Fruit fly (Drosophila melanogaster) whole organism, embryonic: ENCODE measurements around the gene CG4009.

Experiments used
- Awh ChIP-seq: fragments of 200-800 bp; sonication (Bioruptor generic); IDR thresholded peaks from 2 replicates; pipeline ENCODE4, ENCODE4 v1.3.6; 2022; ENCODE audit warnings: missing biosample characterization, missing genetic modification characterization
- BEAF-32 ChIP-seq: fragments of 200-800 bp; sonication (Bioruptor generic); optimal IDR thresholded peaks from 3 replicates; lab custom pipeline; 2017; ENCODE audit warnings: missing biosample characterization, missing genetic modification characterization, mild to moderate bottlenecking, moderate library complexity, missing genetic modification reagents
- CG12659 ChIP-seq: fragments of 200-800 bp; sonication (Bioruptor generic); optimal IDR thresholded peaks from 3 replicates; lab custom pipeline; 2017; ENCODE audit warnings: mild to moderate bottlenecking, missing biosample characterization, missing genetic modification reagents, missing genetic modification characterization
- CG14860 ChIP-seq: fragments of 200-800 bp; sonication (Bioruptor generic); IDR thresholded peaks from 3 replicates; pipeline ENCODE4 v1.3.6; 2022; ENCODE audit warnings: missing biosample characterization, missing genetic modification characterization; ENCODE audit not compliant: partially characterized antibody
- CG15601 ChIP-seq: fragments of 200-800 bp; sonication (Bioruptor generic); optimal IDR thresholded peaks from 3 replicates; lab custom pipeline; 2019; ENCODE audit warnings: missing biosample characterization, mild to moderate bottlenecking, missing genetic modification characterization, moderate library complexity
- CG1602 ChIP-seq: fragments of 200-800 bp; sonication (Bioruptor generic); optimal IDR thresholded peaks from 3 replicates; lab custom pipeline; 2016; ENCODE audit warnings: missing biosample characterization, missing genetic modification characterization
- CG17328 ChIP-seq: fragments of 200-800 bp; sonication (Bioruptor generic); IDR thresholded peaks from 2 replicates; pipeline ENCODE4 v1.3.6; 2022; ENCODE audit warnings: missing biosample characterization, missing genetic modification characterization
- CG18619 ChIP-seq: fragments of 200-800 bp; sonication (Bioruptor generic); optimal IDR thresholded peaks from 3 replicates; lab custom pipeline; 2017; ENCODE audit warnings: missing biosample characterization, mild to moderate bottlenecking, missing genetic modification characterization
- CG18764 ChIP-seq: fragments of 200-800 bp; sonication (Bioruptor generic); optimal IDR thresholded peaks from 3 replicates; lab custom pipeline; 2016; ENCODE audit warnings: missing biosample characterization, missing genetic modification characterization
- CG2116 ChIP-seq: fragments of 200-800 bp; sonication (Bioruptor generic); optimal IDR thresholded peaks from 3 replicates; lab custom pipeline; 2018; ENCODE audit warnings: missing biosample characterization, mild to moderate bottlenecking, missing genetic modification characterization
- CG2120 ChIP-seq: fragments of 200-800 bp; sonication (Bioruptor generic); optimal IDR thresholded peaks from 3 replicates; lab custom pipeline; 2016; ENCODE audit warnings: missing biosample characterization, missing genetic modification characterization
- CG30020 ChIP-seq: fragments of 200-800 bp; optimal IDR thresholded peaks from 2 replicates; lab custom pipeline; 2019; ENCODE audit warnings: missing biosample characterization, mild to moderate bottlenecking, missing genetic modification characterization, moderate library complexity
- CG34224 ChIP-seq: fragments of 200-800 bp; sonication (Bioruptor generic); IDR thresholded peaks from 3 replicates; pipeline ENCODE4 v1.3.6; 2022; ENCODE audit warnings: missing biosample characterization, missing genetic modification characterization; ENCODE audit not compliant: partially characterized antibody
- CG5953 ChIP-seq: fragments of 200-800 bp; sonication (Bioruptor generic); IDR thresholded peaks from 2 replicates; pipeline ENCODE4 v1.3.6; 2022; ENCODE audit warnings: missing biosample characterization, missing genetic modification characterization
- CG6765 ChIP-seq: fragments of 200-800 bp; sonication (Bioruptor generic); optimal IDR thresholded peaks from 3 replicates; lab custom pipeline; 2017; ENCODE audit warnings: missing biosample characterization, mild to moderate bottlenecking, missing genetic modification characterization
- CG7963 ChIP-seq: fragments of 200-800 bp; sonication (Bioruptor generic); IDR thresholded peaks from 3 replicates; pipeline ENCODE4 v1.3.6; 2022; ENCODE audit warnings: missing biosample characterization, missing genetic modification characterization; ENCODE audit not compliant: partially characterized antibody
- CHES-1-like ChIP-seq: fragments of 200-800 bp; sonication (Bioruptor generic); optimal IDR thresholded peaks from 2 replicates; lab custom pipeline; 2016; ENCODE audit warnings: missing biosample characterization, missing genetic modification characterization
- Dbx ChIP-seq: fragments of 200-800 bp; sonication (Bioruptor generic); IDR thresholded peaks from 3 replicates; pipeline ENCODE4 v1.3.6; 2022; ENCODE audit warnings: missing biosample characterization, missing genetic modification characterization
- Ets65A ChIP-seq: fragments of 200-800 bp; sonication (Bioruptor generic); peaks from one replicate; lab custom pipeline; 2016; ENCODE audit warnings: missing biosample characterization, missing genetic modification characterization
- Ets97D ChIP-seq: fragments of 200-800 bp; sonication (Bioruptor generic); optimal IDR thresholded peaks from 3 replicates; lab custom pipeline; 2016; ENCODE audit warnings: missing biosample characterization, missing genetic modification characterization
- Hr51 ChIP-seq, 2 experiments: fragments of 200-800 bp; sonication (Bioruptor generic); optimal IDR thresholded peaks; 2 replicates in 1 of 2; 3 replicates in 1 of 2; lab custom pipeline; 2016 to 2018; ENCODE audit warnings: missing biosample characterization in 2 of 2, missing genetic modification characterization in 2 of 2, mild to moderate bottlenecking in 1 of 2, moderate library complexity in 1 of 2
- NC2β ChIP-seq: fragments of 200-800 bp; sonication (Bioruptor generic); optimal IDR thresholded peaks from 2 replicates; lab custom pipeline; 2016; ENCODE audit warnings: missing biosample characterization, missing genetic modification characterization
- Nf-YA ChIP-seq: fragments of 200-800 bp; sonication (Bioruptor generic); IDR thresholded peaks from 2 replicates; pipeline ENCODE4 v1.3.6; 2022; ENCODE audit warnings: missing biosample characterization, missing genetic modification characterization
- PHDP ChIP-seq: fragments of 200-800 bp; sonication (Bioruptor generic); optimal IDR thresholded peaks from 3 replicates; lab custom pipeline; 2018; ENCODE audit warnings: missing biosample characterization, mild to moderate bottlenecking, missing genetic modification characterization, moderate library complexity
- Poxn ChIP-seq: fragments of 200-800 bp; sonication (Bioruptor generic); IDR thresholded peaks from 2 replicates; pipeline ENCODE4 v1.3.6; 2022; ENCODE audit warnings: missing biosample characterization, missing genetic modification characterization
- YL-1 ChIP-seq: fragments of 200-800 bp; sonication (Bioruptor generic); optimal IDR thresholded peaks from 3 replicates; lab custom pipeline; 2017; ENCODE audit warnings: missing biosample characterization, mild to moderate bottlenecking, missing genetic modification characterization
- amos ChIP-seq: fragments of 200-800 bp; sonication (Bioruptor generic); IDR thresholded peaks from 2 replicates; pipeline ENCODE4 v1.3.6; 2022; ENCODE audit warnings: missing biosample characterization, missing genetic modification characterization; ENCODE audit not compliant: partially characterized antibody
- ap ChIP-seq: fragments of 200-800 bp; sonication (Bioruptor generic); IDR thresholded peaks from 2 replicates; pipeline ENCODE4 v1.3.6; 2022; ENCODE audit warnings: missing biosample characterization, missing genetic modification characterization
- ara ChIP-seq: fragments of 200-800 bp; sonication (Bioruptor generic); IDR thresholded peaks from 2 replicates; pipeline ENCODE4 v1.3.6; 2022; ENCODE audit warnings: missing biosample characterization, missing genetic modification characterization
- ato ChIP-seq: fragments of 200-800 bp; sonication (Bioruptor generic); IDR thresholded peaks from 2 replicates; pipeline ENCODE4 v1.3.6; 2022; ENCODE audit warnings: missing biosample characterization, missing genetic modification characterization; ENCODE audit not compliant: partially characterized antibody
- crp ChIP-seq, 2 experiments: fragments of 200-800 bp; sonication (Bioruptor generic); optimal IDR thresholded peaks; 2 replicates in 1 of 2; 3 replicates in 1 of 2; lab custom pipeline; 2017; ENCODE audit warnings: missing biosample characterization in 2 of 2, missing genetic modification characterization in 2 of 2, mild to moderate bottlenecking in 1 of 2, moderate library complexity in 1 of 2
- disco-r ChIP-seq: fragments of 200-800 bp; sonication (Bioruptor generic); optimal IDR thresholded peaks from 2 replicates; lab custom pipeline; 2016; ENCODE audit warnings: missing biosample characterization, missing genetic modification characterization
- dmrt99B ChIP-seq: fragments of 200-800 bp; sonication (Bioruptor generic); optimal IDR thresholded peaks from 2 replicates; lab custom pipeline; 2018; ENCODE audit warnings: missing biosample characterization, mild to moderate bottlenecking, missing genetic modification characterization, moderate library complexity
- emc ChIP-seq: fragments of 200-800 bp; sonication (Bioruptor generic); optimal IDR thresholded peaks from 2 replicates; lab custom pipeline; 2016; ENCODE audit warnings: missing biosample characterization, missing genetic modification characterization
- ewg ChIP-seq: fragments of 200-800 bp; sonication (Bioruptor generic); optimal IDR thresholded peaks from 3 replicates; lab custom pipeline; 2017; ENCODE audit warnings: mild to moderate bottlenecking, missing biosample characterization, missing genetic modification reagents, missing genetic modification characterization
- exex ChIP-seq: fragments of 200-800 bp; sonication (Bioruptor generic); optimal IDR thresholded peaks from 4 replicates; lab custom pipeline; 2018; ENCODE audit warnings: missing biosample characterization, mild to moderate bottlenecking, missing genetic modification characterization, moderate library complexity
- gfzf ChIP-seq: fragments of 200-800 bp; sonication (Bioruptor generic); optimal IDR thresholded peaks from 2 replicates; lab custom pipeline; 2016; ENCODE audit warnings: missing biosample characterization, mild to moderate bottlenecking, missing genetic modification characterization, moderate library complexity
- gro ChIP-seq: fragments of 200-800 bp; sonication (Bioruptor generic); optimal IDR thresholded peaks from 2 replicates; lab custom pipeline; 2016; ENCODE audit warnings: missing biosample characterization, missing genetic modification characterization
- her ChIP-seq: fragments of 200-800 bp; sonication (Bioruptor generic); optimal IDR thresholded peaks from 2 replicates; lab custom pipeline; 2016; ENCODE audit warnings: missing biosample characterization, missing genetic modification characterization
- ind ChIP-seq: fragments of 200-800 bp; sonication (Bioruptor generic); optimal IDR thresholded peaks from 3 replicates; lab custom pipeline; 2016; ENCODE audit warnings: missing biosample characterization, missing genetic modification characterization
- jumu ChIP-seq: fragments of 200-800 bp; sonication (Bioruptor generic); optimal IDR thresholded peaks from 3 replicates; lab custom pipeline; 2016; ENCODE audit warnings: missing biosample characterization, missing genetic modification characterization
- nerfin-2 ChIP-seq: fragments of 200-800 bp; sonication (Bioruptor generic); IDR thresholded peaks from 2 replicates; pipeline ENCODE4 v1.3.6; 2022; ENCODE audit warnings: missing biosample characterization, missing genetic modification characterization; ENCODE audit not compliant: partially characterized antibody
- nmo ChIP-seq: fragments of 200-800 bp; sonication (Bioruptor generic); optimal IDR thresholded peaks from 2 replicates; lab custom pipeline; 2018; ENCODE audit warnings: missing biosample characterization, mild to moderate bottlenecking, missing genetic modification characterization, moderate library complexity
- sens ChIP-seq: fragments of 200-800 bp; sonication (Bioruptor generic); peaks from one replicate; lab custom pipeline; 2016; ENCODE audit warnings: missing biosample characterization, missing genetic modification characterization
- stwl ChIP-seq: fragments of 200-800 bp; sonication (Bioruptor generic); optimal IDR thresholded peaks from 3 replicates; lab custom pipeline; 2018; ENCODE audit warnings: missing biosample characterization, mild to moderate bottlenecking, missing genetic modification characterization, moderate library complexity
- tin ChIP-seq: fragments of 200-800 bp; sonication (Bioruptor generic); optimal IDR thresholded peaks from 3 replicates; lab custom pipeline; 2016; ENCODE audit warnings: missing biosample characterization, missing genetic modification characterization
- zen2 ChIP-seq: fragments of 200-800 bp; sonication (Bioruptor generic); IDR thresholded peaks from 3 replicates; pipeline ENCODE4 v1.3.6; 2022; ENCODE audit warnings: missing biosample characterization, missing genetic modification characterization; ENCODE audit not compliant: partially characterized antibody
- zf30C ChIP-seq: fragments of 200-800 bp; sonication (Bioruptor generic); optimal IDR thresholded peaks from 3 replicates; lab custom pipeline; 2018; ENCODE audit warnings: missing biosample characterization, mild to moderate bottlenecking, missing genetic modification characterization

The CG4009 gene

dm6 chr3R:17042838-17043569, 7.2 kb upstream of the CG4009 start, which contains the start of the genes bdwf and Patr-1 (continued):
- TF ChIP-seq CG12659 (GFP tag; lab: Kevin White, UChicago) (peak; percentile 61), gro (GFP tag; lab: Kevin White, UChicago) (peak; percentile 15), ap (no peak), NC2β (GFP tag; lab: Kevin White, UChicago) (peak; percentile 4), CG2116 (GFP tag; lab: Kevin White, UChicago) (peak; percentile 78), amos (GFP tag; lab: Robert Waterston, UW) (peak; percentile 95), tin (GFP tag; lab: Kevin White, UChicago) (peak; percentile 8), Hr51 (GFP tag; optimal IDR thresholded peaks at IDR 0.05; lab: Kevin White, UChicago) (no peak), CG7963 (peak; percentile 87), exex (peak; percentile 50), gfzf (GFP tag; lab: Kevin White, UChicago) (peak; percentile 17), YL-1 (peak; percentile 48), CG5953 (GFP tag; lab: Robert Waterston, UW) (no peak), emc (GFP tag; lab: Kevin White, UChicago) (no peak), Ets65A (peak; percentile 85), dmrt99B (no peak), nmo (GFP tag; lab: Kevin White, UChicago) (peak; percentile 69), zen2 (GFP tag; lab: Robert Waterston, UW) (peak; percentile 81; the same call in 2 of the 3 replicates), CG1602 (no peak), sens (peak; percentile 81), Nf-YA (no peak), stwl (tag; lab: Kevin White, UChicago) (peak; percentile 32), CG30020 (tag; lab: Kevin White, UChicago) (peak; percentile 44), CHES-1-like (GFP tag; lab: Kevin White, UChicago) (no peak), crp (GFP tag; optimal IDR thresholded peaks at IDR 0.05; lab: Kevin White, UChicago) (peak in 1 of 2 experiments; percentile 6), ewg (GFP tag; lab: Kevin White, UChicago) (no peak), zf30C (no peak), Poxn (no peak), ato (peak; percentile 80; the same call in 1 of the 2 replicates), CG14860 (peak; percentile 88), ara (GFP tag; lab: Robert Waterston, UW) (no peak), CG34224 (peak; percentile 89), BEAF-32 (GFP tag; lab: Kevin White, UChicago) (peak; percentile 95), ind (peak; percentile 37), CG17328 (0 out of 2 replicates have a peak, but pooled peaks have one; percentile 16), CG18619 (GFP tag; lab: Kevin White, UChicago) (peak; percentile 39), disco-r (GFP tag; lab: Kevin White, UChicago) (peak; percentile 16), jumu (GFP tag; lab: Kevin White, UChicago) (no peak), Awh (GFP tag; lab: Robert Waterston, UW) (no peak), CG2120 (GFP tag; lab: Kevin White, UChicago) (peak; percentile 52), PHDP (no peak), Dbx (no peak), Ets97D (peak; percentile 51), CG15601 (peak; percentile 33), nerfin-2 (GFP tag; lab: Robert Waterston, UW) (peak; percentile 84), her (GFP tag; lab: Kevin White, UChicago) (no peak), CG18764 (GFP tag; lab: Kevin White, UChicago) (peak; percentile 30), CG6765 (no peak)
